Fruit fly (Drosophila melanogaster) whole organism: ENCODE data around the gene Ance.
A peak's percentile ranks its signal among the peaks of the same experiment; 100 is the strongest.

Source experiments
- CG8478 ChIP-seq: fragments of >200 bp; optimal IDR thresholded peaks from 2 replicates; lab custom pipeline; 2018; ENCODE audit warnings: inconsistent platforms
- Dll ChIP-seq: fragments of >200 bp; optimal IDR thresholded peaks from 2 replicates; lab custom pipeline; 2017
- EcR ChIP-seq, 2 experiments: fragments of >200 bp; optimal IDR thresholded peaks; 2 replicates each; lab custom pipeline; 2017; ENCODE audit warnings: missing biosample characterization in 2 of 2, missing genetic modification characterization in 2 of 2, missing genetic modification reagents in 2 of 2
- pan ChIP-seq: fragments of >200 bp; optimal IDR thresholded peaks from 2 replicates; lab custom pipeline; 2017
- psq ChIP-seq: fragments of >200 bp; optimal IDR thresholded peaks from 2 replicates; lab custom pipeline; 2017
- usp ChIP-seq: fragments of >200 bp; optimal IDR thresholded peaks from 2 replicates; lab custom pipeline; 2017; ENCODE audit warnings: missing biosample characterization, missing genetic modification characterization, mixed read lengths

Ance gene

dm6 chr2L:13923453-13923852 lies 18.0 kb downstream of the Ance start, which contains the start of gene Vajk1:
TSS of gene Vajk1 (minus strand) at chr2L:13923553.
- no peak for TF ChIP-seq psq (lab: Kevin White, UChicago)
- no peak for TF ChIP-seq usp (GFP tag; lab: Kevin White, UChicago)
- no peak for TF ChIP-seq Dll (lab: Kevin White, UChicago)
- TF ChIP-seq CG8478 (lab: Kevin White, UChicago) = no peak
- no peak for TF ChIP-seq pan (lab: Kevin White, UChicago)

dm6 chr2L:13923984-13924383 lies 18.5 kb downstream of the Ance start:
- TF ChIP-seq EcR (GFP tag; optimal IDR thresholded peaks at IDR 0.05; lab: Kevin White, UChicago) (no peak), pan (lab: Kevin White, UChicago) (no peak), psq (lab: Kevin White, UChicago) (no peak), CG8478 (lab: Kevin White, UChicago) (no peak), usp (GFP tag; lab: Kevin White, UChicago) (no peak), Dll (lab: Kevin White, UChicago) (no peak)

- TF ChIP-seq CG8478 (lab: Kevin White, UChicago) = no peak
- TF ChIP-seq usp (GFP tag; lab: Kevin White, UChicago) = no peak
- TF ChIP-seq pan (lab: Kevin White, UChicago) = no peak
- no peak for TF ChIP-seq EcR (GFP tag; optimal IDR thresholded peaks at IDR 0.05; lab: Kevin White, UChicago)
- TF ChIP-seq psq (lab: Kevin White, UChicago) = no peak
- no peak for TF ChIP-seq Dll (lab: Kevin White, UChicago)
Measured at dm6 chr2L:13925699-13926098, 20.3 kb downstream of the Ance start.

- TF ChIP-seq CG8478 (lab: Kevin White, UChicago) = no peak
- no peak for TF ChIP-seq usp (GFP tag; lab: Kevin White, UChicago)
- no peak for TF ChIP-seq pan (lab: Kevin White, UChicago)
- no peak for TF ChIP-seq psq (lab: Kevin White, UChicago)
- TF ChIP-seq Dll (lab: Kevin White, UChicago) = no peak
- no peak for TF ChIP-seq EcR (GFP tag; optimal IDR thresholded peaks at IDR 0.05; lab: Kevin White, UChicago)
Measured at dm6 chr2L:13928461-13928860, 23.0 kb downstream of the Ance start.

dm6 chr2L:13931318-13931717 lies 25.9 kb downstream of the Ance start, which contains the start of gene CG42711:
TSS of gene CG42711 (minus strand) at chr2L:13931362.
- TF ChIP-seq usp (GFP tag; lab: Kevin White, UChicago) = no peak
- TF ChIP-seq pan (lab: Kevin White, UChicago) = no peak
- TF ChIP-seq psq (lab: Kevin White, UChicago) = no peak
- no peak for TF ChIP-seq EcR (GFP tag; optimal IDR thresholded peaks at IDR 0.05; lab: Kevin White, UChicago)
- no peak for TF ChIP-seq Dll (lab: Kevin White, UChicago)
- no peak for TF ChIP-seq CG8478 (lab: Kevin White, UChicago)

- no peak for TF ChIP-seq Dll (lab: Kevin White, UChicago)
- TF ChIP-seq CG8478 (lab: Kevin White, UChicago) = no peak
- no peak for TF ChIP-seq usp (GFP tag; lab: Kevin White, UChicago)
- no peak for TF ChIP-seq EcR (GFP tag; optimal IDR thresholded peaks at IDR 0.05; lab: Kevin White, UChicago)
- no peak for TF ChIP-seq pan (lab: Kevin White, UChicago)
- no peak for TF ChIP-seq psq (lab: Kevin White, UChicago)
Measured at dm6 chr2L:13934542-13935065, 29.2 kb downstream of the Ance start, which contains the start of gene Vajk2. TSS of gene Vajk2 (minus strand) at chr2L:13934692.

dm6 chr2L:13947476-13947875 lies 42.0 kb downstream of the Ance start, which contains the start of gene Vajk3:
TSS of gene Vajk3 (minus strand) at chr2L:13947476.
- TF ChIP-seq CG8478 (lab: Kevin White, UChicago) = no peak
- TF ChIP-seq EcR (GFP tag; optimal IDR thresholded peaks at IDR 0.05; lab: Kevin White, UChicago) = no peak
- TF ChIP-seq pan (lab: Kevin White, UChicago) = no peak
- no peak for TF ChIP-seq Dll (lab: Kevin White, UChicago)
- TF ChIP-seq usp (GFP tag; lab: Kevin White, UChicago) = no peak
- TF ChIP-seq psq (lab: Kevin White, UChicago) = no peak

- no peak for TF ChIP-seq EcR (GFP tag; optimal IDR thresholded peaks at IDR 0.05; lab: Kevin White, UChicago)
- no peak for TF ChIP-seq psq (lab: Kevin White, UChicago)
Measured at dm6 chr2L:13949789-13950188, 44.3 kb downstream of the Ance start.

dm6 chr2L:13955775-13956174 lies 50.3 kb downstream of the Ance start:
- TF ChIP-seq usp (GFP tag; lab: Kevin White, UChicago) (no peak), pan (lab: Kevin White, UChicago) (peak; percentile 94)

dm6 chr2L:13957239-13957638 lies 51.8 kb downstream of the Ance start, which contains the start of gene NimA:
TSS of gene NimA (plus strand) at chr2L:13957539.
- TF ChIP-seq usp (GFP tag; lab: Kevin White, UChicago) (no peak), EcR (GFP tag; optimal IDR thresholded peaks at IDR 0.05; lab: Kevin White, UChicago) (no peak)
